Worm (Caenorhabditis elegans) whole organism, L3 larva: ENCODE results near the gene pqn-75.

ENCODE experiments used
- R02D3.7 ChIP-seq: fragments of 150-350 bp; optimal IDR thresholded peaks from 2 replicates; lab custom pipeline; 2014; ENCODE audit warnings: missing biosample characterization, missing genetic modification characterization
- ZK546.5 ChIP-seq: sonication (generic microtip); optimal IDR thresholded peaks from 2 replicates; lab custom pipeline; 2017; ENCODE audit warnings: missing biosample characterization, missing genetic modification characterization
- ama-1 ChIP-seq: fragments of 150-350 bp; optimal IDR thresholded peaks from 2 replicates; lab custom pipeline; 2018
- ceh-16 ChIP-seq: sonication (generic microtip); optimal IDR thresholded peaks from 2 replicates; lab custom pipeline; 2017; ENCODE audit warnings: missing biosample characterization, missing genetic modification characterization
- ceh-28 ChIP-seq: fragments of 150-350 bp; optimal IDR thresholded peaks from 2 replicates; lab custom pipeline; 2014; ENCODE audit warnings: missing biosample characterization, missing genetic modification reagents, missing genetic modification characterization
- ceh-82 ChIP-seq: fragments of 150-350 bp; optimal IDR thresholded peaks from 2 replicates; lab custom pipeline; 2014; ENCODE audit warnings: missing biosample characterization, missing genetic modification characterization
- daf-12 ChIP-seq: fragments of 150-350 bp; optimal IDR thresholded peaks from 2 replicates; lab custom pipeline; 2014; ENCODE audit warnings: missing biosample characterization, missing genetic modification reagents, missing genetic modification characterization
- egl-5 ChIP-seq: fragments of 150-350 bp; optimal IDR thresholded peaks from 2 replicates; lab custom pipeline; 2017; ENCODE audit warnings: missing biosample characterization, missing genetic modification reagents, missing genetic modification characterization, inconsistent platforms
- elt-2 ChIP-seq: sonication (generic microtip); optimal IDR thresholded peaks from 2 replicates; lab custom pipeline; 2016; ENCODE audit warnings: missing genetic modification reagents, mild to moderate bottlenecking, missing genetic modification characterization, missing compliant biosample characterization
- elt-3 ChIP-seq, 3 experiments: fragments of 150-350 bp in 1 of 3; sonication (generic microtip) in 2 of 3; optimal IDR thresholded peaks; 2 replicates in 2 of 3; 4 replicates in 1 of 3; lab custom pipeline; 2014 to 2017; ENCODE audit warnings: missing biosample characterization in 3 of 3, missing genetic modification characterization in 3 of 3
- eor-1 ChIP-seq, 2 experiments: fragments of 150-350 bp; optimal IDR thresholded peaks; 2 replicates each; lab custom pipeline; 2014 to 2018; ENCODE audit warnings: missing biosample characterization in 2 of 2, missing genetic modification characterization in 2 of 2
- fkh-10 ChIP-seq: sonication (generic microtip); optimal IDR thresholded peaks from 2 replicates; lab custom pipeline; 2017; ENCODE audit warnings: missing biosample characterization, missing genetic modification reagents, missing genetic modification characterization
- fkh-2 ChIP-seq: fragments of 150-350 bp; optimal IDR thresholded peaks from 2 replicates; lab custom pipeline; 2014; ENCODE audit warnings: missing biosample characterization, missing genetic modification reagents, missing genetic modification characterization
- fos-1 ChIP-seq: fragments of 150-350 bp; optimal IDR thresholded peaks from 2 replicates; lab custom pipeline; 2014; ENCODE audit warnings: missing biosample characterization, missing genetic modification characterization
- hmg-11 ChIP-seq: sonication (generic microtip); optimal IDR thresholded peaks from 2 replicates; lab custom pipeline; 2016; ENCODE audit warnings: missing genetic modification characterization, missing compliant biosample characterization
- jun-1 ChIP-seq: fragments of 150-350 bp; optimal IDR thresholded peaks from 2 replicates; lab custom pipeline; 2014; ENCODE audit warnings: missing biosample characterization, missing genetic modification reagents, missing genetic modification characterization
- lin-15B ChIP-seq: fragments of 150-350 bp; optimal IDR thresholded peaks from 2 replicates; lab custom pipeline; 2014; ENCODE audit warnings: missing biosample characterization, missing genetic modification characterization
- lin-39 ChIP-seq: fragments of 150-350 bp; optimal IDR thresholded peaks from 2 replicates; lab custom pipeline; 2018; ENCODE audit warnings: missing biosample characterization, missing genetic modification reagents, missing genetic modification characterization
- lsy-12 ChIP-seq: sonication (generic microtip); optimal IDR thresholded peaks from 2 replicates; lab custom pipeline; 2016; ENCODE audit warnings: mild to moderate bottlenecking, missing genetic modification characterization, missing compliant biosample characterization
- mdl-1 ChIP-seq: fragments of 150-350 bp; optimal IDR thresholded peaks from 2 replicates; lab custom pipeline; 2014; ENCODE audit warnings: missing biosample characterization, missing genetic modification characterization
- nfya-1 ChIP-seq: sonication (generic microtip); optimal IDR thresholded peaks from 2 replicates; lab custom pipeline; 2017; ENCODE audit warnings: missing genetic modification characterization, mild to moderate bottlenecking, missing compliant biosample characterization, antibody characterized with exemption, moderate library complexity; ENCODE audit not compliant: insufficient read depth
- nhr-11 ChIP-seq: fragments of 150-350 bp; optimal IDR thresholded peaks from 2 replicates; lab custom pipeline; 2014; ENCODE audit warnings: missing biosample characterization, missing genetic modification characterization
- nhr-12 ChIP-seq: fragments of 150-350 bp; optimal IDR thresholded peaks from 2 replicates; lab custom pipeline; 2014; ENCODE audit warnings: missing biosample characterization, missing genetic modification characterization
- nhr-23 ChIP-seq: fragments of 150-350 bp; optimal IDR thresholded peaks from 2 replicates; lab custom pipeline; 2014; ENCODE audit warnings: missing biosample characterization, missing genetic modification reagents, missing genetic modification characterization
- nhr-237 ChIP-seq: fragments of 150-350 bp; optimal IDR thresholded peaks from 2 replicates; lab custom pipeline; 2014; ENCODE audit warnings: missing biosample characterization, missing genetic modification characterization
- nhr-25 ChIP-seq: sonication (generic microtip); optimal IDR thresholded peaks from 2 replicates; lab custom pipeline; 2017; ENCODE audit warnings: missing biosample characterization, missing genetic modification characterization
- nhr-28 ChIP-seq: fragments of 150-350 bp; optimal IDR thresholded peaks from 2 replicates; lab custom pipeline; 2014; ENCODE audit warnings: missing biosample characterization, missing genetic modification characterization
- nhr-43 ChIP-seq: sonication (generic microtip); optimal IDR thresholded peaks from 2 replicates; lab custom pipeline; 2016; ENCODE audit warnings: mild to moderate bottlenecking, missing genetic modification characterization, missing compliant biosample characterization; ENCODE audit not compliant: poor library complexity, severe bottlenecking
- nhr-67 ChIP-seq: fragments of 150-350 bp; optimal IDR thresholded peaks from 2 replicates; lab custom pipeline; 2014; ENCODE audit warnings: missing biosample characterization, missing genetic modification characterization
- nhr-76 ChIP-seq: fragments of 150-350 bp; sonication (generic microtip); optimal IDR thresholded peaks from 5 replicates; lab custom pipeline; 2014; ENCODE audit warnings: missing biosample characterization, missing genetic modification characterization
- nhr-77 ChIP-seq: fragments of 150-350 bp; optimal IDR thresholded peaks from 2 replicates; lab custom pipeline; 2014; ENCODE audit warnings: missing biosample characterization, missing genetic modification characterization
- pha-4 ChIP-seq: fragments of 150-350 bp; optimal IDR thresholded peaks from 2 replicates; lab custom pipeline; 2014; ENCODE audit warnings: missing biosample characterization, missing genetic modification reagents, missing genetic modification characterization
- pqm-1 ChIP-seq: fragments of 150-350 bp; optimal IDR thresholded peaks from 2 replicates; lab custom pipeline; 2017; ENCODE audit warnings: missing biosample characterization, missing genetic modification characterization, inconsistent platforms
- sea-2 ChIP-seq: fragments of 150-350 bp; sonication (generic microtip); optimal IDR thresholded peaks from 4 replicates; lab custom pipeline; 2014; ENCODE audit warnings: missing biosample characterization, missing genetic modification reagents, missing genetic modification characterization
- skn-1 ChIP-seq: fragments of 150-350 bp; optimal IDR thresholded peaks from 2 replicates; lab custom pipeline; 2014; ENCODE audit warnings: missing biosample characterization, missing genetic modification characterization
- snpc-4 ChIP-seq: fragments of 150-350 bp; optimal IDR thresholded peaks from 2 replicates; lab custom pipeline; 2014; ENCODE audit warnings: missing biosample characterization, missing genetic modification characterization
- tbx-2 ChIP-seq: sonication (generic microtip); optimal IDR thresholded peaks from 2 replicates; lab custom pipeline; 2016; ENCODE audit warnings: mild to moderate bottlenecking, missing genetic modification characterization, missing compliant biosample characterization
- unc-39 ChIP-seq: sonication (generic microtip); optimal IDR thresholded peaks from 4 replicates; lab custom pipeline; 2017; ENCODE audit warnings: missing biosample characterization, missing genetic modification characterization
- unc-62 ChIP-seq: fragments of 150-350 bp; sonication (generic microtip); optimal IDR thresholded peaks from 4 replicates; lab custom pipeline; 2014; ENCODE audit warnings: missing biosample characterization, missing genetic modification reagents, missing genetic modification characterization
- zag-1 ChIP-seq: fragments of 150-350 bp; optimal IDR thresholded peaks from 2 replicates; lab custom pipeline; 2014; ENCODE audit warnings: missing biosample characterization, missing genetic modification characterization
- ztf-11 ChIP-seq: fragments of 150-350 bp; optimal IDR thresholded peaks from 2 replicates; lab custom pipeline; 2014; ENCODE audit warnings: missing biosample characterization, missing genetic modification characterization
- ztf-4 ChIP-seq: fragments of 150-350 bp; optimal IDR thresholded peaks from 2 replicates; lab custom pipeline; 2014; ENCODE audit warnings: missing biosample characterization, missing genetic modification characterization

Gene pqn-75

ce11 chrIV:4085022-4085421, 12.9 kb downstream of the pqn-75 start:
- TF ChIP-seq ztf-11 (tag; lab: Kevin White, UChicago) (no peak), skn-1 (tag; lab: Kevin White, UChicago) (peak; percentile 98), nhr-237 (no peak), daf-12 (tag; lab: Kevin White, UChicago) (no peak), R02D3.7 (tag; lab: Kevin White, UChicago) (no peak), nhr-67 (tag; lab: Kevin White, UChicago) (no peak), jun-1 (tag; lab: Kevin White, UChicago) (no peak), sea-2 (no peak), nhr-25 (no peak), ZK546.5 (tag; lab: Kevin White, UChicago) (no peak), nhr-12 (no peak), nhr-76 (tag; lab: Kevin White, UChicago) (no peak), pha-4 (tag; lab: Kevin White, UChicago) (peak; percentile 30), elt-2 (peak; percentile 65), fkh-2 (tag; lab: Kevin White, UChicago) (no peak), pqm-1 (tag; lab: Kevin White, UChicago) (peak; percentile 47)
- TF ChIP-seq, all 47 proteins: peak for 4

- TF ChIP-seq fkh-10 (GFP tag; lab: Kevin White, UChicago) (no peak), mdl-1 (no peak), nhr-23 (tag; lab: Kevin White, UChicago) (no peak), nhr-12 (no peak), jun-1 (tag; lab: Kevin White, UChicago) (no peak), eor-1 (tag; optimal IDR thresholded peaks at IDR 0.05; lab: Kevin White, UChicago) (no peak), pqm-1 (tag; lab: Kevin White, UChicago) (no peak), hmg-11 (tag; lab: Kevin White, UChicago) (peak; percentile 4), ceh-28 (tag; lab: Kevin White, UChicago) (no peak), nhr-11 (tag; lab: Kevin White, UChicago) (no peak), lsy-12 (tag; lab: Kevin White, UChicago) (no peak), nfya-1 (tag; lab: Kevin White, UChicago) (peak; percentile 14), skn-1 (tag; lab: Kevin White, UChicago) (no peak), egl-5 (tag; lab: Kevin White, UChicago) (no peak), nhr-43 (no peak), nhr-25 (no peak), lin-15B (tag; lab: Kevin White, UChicago) (peak; percentile 2), unc-62 (GFP tag; lab: Kevin White, UChicago) (no peak), ceh-82 (tag; lab: Kevin White, UChicago) (no peak), zag-1 (tag; lab: Kevin White, UChicago) (no peak)
- TF ChIP-seq, all 47 proteins: peak for 3
Measured at ce11 chrIV:4085787-4086262, 13.7 kb downstream of the pqn-75 start, which contains the start of gene C35B1.2. Gene C35B1.2, plus strand, starts transcription at chrIV:4086212.

ce11 chrIV:4093087-4093486, 21.0 kb downstream of the pqn-75 start:
- TF ChIP-seq lsy-12 (tag; lab: Kevin White, UChicago) (peak; percentile 64), jun-1 (tag; lab: Kevin White, UChicago) (peak; percentile 77), R02D3.7 (tag; lab: Kevin White, UChicago) (peak; percentile 66), fos-1 (tag; lab: Kevin White, UChicago) (peak; percentile 62), snpc-4 (peak; percentile 62), unc-39 (tag; lab: Kevin White, UChicago) (no peak), fkh-10 (GFP tag; lab: Kevin White, UChicago) (no peak), elt-2 (peak; percentile 58), nhr-67 (tag; lab: Kevin White, UChicago) (no peak), ceh-82 (tag; lab: Kevin White, UChicago) (no peak), mdl-1 (peak; percentile 29), daf-12 (tag; lab: Kevin White, UChicago) (no peak), unc-62 (GFP tag; lab: Kevin White, UChicago) (peak; percentile 34), nhr-28 (tag; lab: Kevin White, UChicago) (no peak), ZK546.5 (tag; lab: Kevin White, UChicago) (no peak), nhr-77 (no peak), elt-3 (tag; optimal IDR thresholded peaks at IDR 0.05; lab: Kevin White, UChicago) (no peak), ceh-28 (tag; lab: Kevin White, UChicago) (peak; percentile 92), lin-15B (tag; lab: Kevin White, UChicago) (peak; percentile 47), ceh-16 (tag; lab: Kevin White, UChicago) (no peak), egl-5 (tag; lab: Kevin White, UChicago) (peak; percentile 10), nhr-43 (peak; percentile 64), hmg-11 (tag; lab: Kevin White, UChicago) (peak; percentile 94), nhr-23 (tag; lab: Kevin White, UChicago) (peak; percentile 51), pha-4 (tag; lab: Kevin White, UChicago) (peak; percentile 76), ztf-4 (no peak), skn-1 (tag; lab: Kevin White, UChicago) (no peak), ama-1 (lab: Kevin White, UChicago) (peak; percentile 1), tbx-2 (peak; percentile 42), nfya-1 (tag; lab: Kevin White, UChicago) (peak; percentile 84), nhr-25 (peak; percentile 70), lin-39 (tag; lab: Kevin White, UChicago) (peak; percentile 70)
- TF ChIP-seq, all 47 proteins: peak for 20
